Worm (Caenorhabditis elegans): Measurements from ENCODE around the gene chat-1.
A peak's percentile ranks its signal among the peaks of the same experiment; 100 is the strongest.

The chat-1 gene

ce11 chrIV:4434441-4435084 lies 12.6 kb upstream of the chat-1 start, which contains the start of the genes R08C7.8 and R08C7.4:
TSS of gene R08C7.8 (minus strand) at chrIV:4434541.
TSS of gene R08C7.4 (plus strand) at chrIV:4435034.
- TF ChIP-seq flt-1 (GFP tag; IDR thresholded peaks at IDR 0.05) (no peak), T22C8.4 (GFP tag; IDR thresholded peaks at IDR 0.05) (no peak), ref-1 (GFP tag; conservative IDR thresholded peaks at IDR 0.05) (no peak), klf-2 (GFP tag; conservative IDR thresholded peaks at IDR 0.05) (no peak), med-1 (GFP tag; optimal IDR thresholded peaks at IDR 0.05; ENCODE audit: insufficient read depth) (no peak), ztf-23 (GFP tag; IDR thresholded peaks at IDR 0.05) (no peak), ztf-29 (GFP tag; IDR thresholded peaks at IDR 0.05) (no peak), tab-1 (GFP tag; IDR thresholded peaks at IDR 0.05) (no peak), cog-1 (tag; optimal IDR thresholded peaks at IDR 0.05) (no peak)

ce11 chrIV:4437825-4438224 lies 9.3 kb upstream of the chat-1 start:
- TF ChIP-seq med-1 (GFP tag; optimal IDR thresholded peaks at IDR 0.05; ENCODE audit: insufficient read depth) (no peak), cog-1 (tag; optimal IDR thresholded peaks at IDR 0.05) (no peak), klf-2 (GFP tag; conservative IDR thresholded peaks at IDR 0.05) (no peak), ztf-23 (GFP tag; IDR thresholded peaks at IDR 0.05) (no peak), T22C8.4 (GFP tag; IDR thresholded peaks at IDR 0.05) (no peak), ref-1 (GFP tag; conservative IDR thresholded peaks at IDR 0.05) (no peak), flt-1 (GFP tag; IDR thresholded peaks at IDR 0.05) (no peak), ztf-29 (GFP tag; IDR thresholded peaks at IDR 0.05) (no peak), tab-1 (GFP tag; IDR thresholded peaks at IDR 0.05) (no peak)

- TF ChIP-seq T22C8.4 (GFP tag; IDR thresholded peaks at IDR 0.05) (no peak), ztf-23 (GFP tag; IDR thresholded peaks at IDR 0.05) (no peak), ref-1 (GFP tag; conservative IDR thresholded peaks at IDR 0.05) (no peak), tab-1 (GFP tag; IDR thresholded peaks at IDR 0.05) (no peak), med-1 (GFP tag; optimal IDR thresholded peaks at IDR 0.05; ENCODE audit: insufficient read depth) (no peak), flt-1 (GFP tag; IDR thresholded peaks at IDR 0.05) (no peak), klf-2 (GFP tag; conservative IDR thresholded peaks at IDR 0.05) (no peak), cog-1 (tag; optimal IDR thresholded peaks at IDR 0.05) (no peak)
Observed at ce11 chrIV:4439190-4439589, 7.9 kb upstream of the chat-1 start, which contains the start of gene fbxb-74. TSS of gene fbxb-74 (minus strand) at chrIV:4439290.

DNA sequence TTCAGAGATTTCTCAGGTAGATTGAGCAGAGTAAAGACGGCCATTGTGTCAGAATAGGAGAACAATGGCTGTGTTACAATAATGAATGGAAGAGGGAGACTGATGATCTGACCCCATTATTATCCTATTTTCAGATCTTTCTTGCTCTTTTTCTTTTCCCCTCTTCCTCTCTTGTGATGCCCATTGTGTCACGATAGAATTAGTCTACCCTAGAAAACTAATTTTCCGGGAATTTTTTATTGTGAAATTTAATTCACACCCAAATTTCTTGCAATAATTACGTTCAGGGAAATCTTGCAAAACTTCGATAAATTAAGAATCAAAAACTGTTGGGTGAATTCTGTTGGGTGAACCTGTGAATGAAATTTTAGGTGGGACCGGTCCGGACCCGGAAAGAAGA lies 6.1 kb upstream of the chat-1 start, which contains the start of gene fbxb-75:
Gene fbxb-75 (minus strand): TSS at position 101 of the 400 bp plus-strand sequence.
- TF ChIP-seq cog-1 (tag; optimal IDR thresholded peaks at IDR 0.05) (no peak), ztf-29 (GFP tag; IDR thresholded peaks at IDR 0.05) (no peak), ztf-23 (GFP tag; IDR thresholded peaks at IDR 0.05) (no peak), flt-1 (GFP tag; IDR thresholded peaks at IDR 0.05) (no peak), med-1 (GFP tag; optimal IDR thresholded peaks at IDR 0.05; ENCODE audit: insufficient read depth) (no peak), klf-2 (GFP tag; conservative IDR thresholded peaks at IDR 0.05) (no peak), T22C8.4 (GFP tag; IDR thresholded peaks at IDR 0.05) (no peak)

ce11 chrIV:4445711-4446290 lies 1.3 kb upstream of the chat-1 start, which contains the start of the genes wapl-1 and htz-1:
TSS of gene wapl-1 (minus strand) at chrIV:4445740.
TSS of gene htz-1 (plus strand) at chrIV:4446216.
- peak; percentile 80 for TF ChIP-seq flt-1 (GFP tag; IDR thresholded peaks at IDR 0.05)
- no peak for TF ChIP-seq klf-2 (GFP tag; conservative IDR thresholded peaks at IDR 0.05)
- 0 out of 2 replicates have a peak, but pooled peaks have one; percentile 54 for TF ChIP-seq ztf-23 (GFP tag; IDR thresholded peaks at IDR 0.05)
- TF ChIP-seq cog-1 (tag; optimal IDR thresholded peaks at IDR 0.05) = peak; percentile 32

DNA sequence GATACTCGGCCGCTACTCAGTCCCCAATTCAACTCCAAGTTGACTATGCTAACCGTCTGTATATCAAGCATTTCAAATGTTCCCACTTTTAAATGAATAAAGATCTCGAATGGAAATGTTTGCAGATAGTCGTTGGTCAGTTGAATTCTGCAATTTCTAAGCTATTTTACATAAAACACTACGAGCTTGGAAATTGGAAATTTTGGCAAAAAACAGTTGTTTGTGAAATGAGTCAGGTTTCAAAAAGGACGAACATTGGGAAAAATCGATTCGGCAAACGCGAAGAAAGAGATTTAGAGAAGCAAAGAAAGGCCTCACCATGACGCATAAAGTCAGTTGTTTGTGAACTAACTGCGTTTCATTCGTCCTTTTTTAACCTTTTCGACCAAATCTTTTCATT lies 247 bp upstream of the chat-1 start:
- TF ChIP-seq ref-1 (GFP tag; conservative IDR thresholded peaks at IDR 0.05) (no peak), ztf-23 (GFP tag; IDR thresholded peaks at IDR 0.05) (no peak), T22C8.4 (GFP tag; IDR thresholded peaks at IDR 0.05) (peak; percentile 82), tab-1 (GFP tag; IDR thresholded peaks at IDR 0.05) (no peak)

DNA sequence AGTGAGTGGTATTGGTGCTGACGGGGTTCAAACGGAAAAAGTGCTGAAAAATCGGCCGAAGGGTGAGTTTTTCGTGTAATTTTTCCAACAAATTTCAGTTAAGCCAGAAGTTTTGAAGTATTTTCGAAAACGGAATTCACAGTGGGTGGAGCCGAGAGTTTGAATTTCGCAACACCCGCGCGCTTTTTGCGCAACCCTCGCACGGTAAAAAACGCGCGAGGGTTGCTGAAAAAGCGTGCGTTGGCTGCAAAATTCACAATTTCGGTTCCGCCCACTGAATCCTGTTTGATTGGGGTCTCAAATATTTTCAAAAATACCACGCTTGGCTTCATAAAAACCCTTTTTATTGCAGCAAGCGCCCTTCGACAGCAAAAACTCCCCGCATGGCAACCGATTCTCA lies 236 bp downstream of the chat-1 start:
- TF ChIP-seq ref-1 (GFP tag; conservative IDR thresholded peaks at IDR 0.05) (no peak), cog-1 (tag; optimal IDR thresholded peaks at IDR 0.05) (no peak), flt-1 (GFP tag; IDR thresholded peaks at IDR 0.05) (no peak), med-1 (GFP tag; optimal IDR thresholded peaks at IDR 0.05; ENCODE audit: insufficient read depth) (no peak), tab-1 (GFP tag; IDR thresholded peaks at IDR 0.05) (no peak)

ce11 chrIV:4448343-4448742 lies 1.2 kb downstream of the chat-1 start:
- TF ChIP-seq ztf-29 (GFP tag; IDR thresholded peaks at IDR 0.05) = no peak
- TF ChIP-seq tab-1 (GFP tag; IDR thresholded peaks at IDR 0.05) = no peak
- TF ChIP-seq klf-2 (GFP tag; conservative IDR thresholded peaks at IDR 0.05) = no peak
- no peak for TF ChIP-seq T22C8.4 (GFP tag; IDR thresholded peaks at IDR 0.05)
- no peak for TF ChIP-seq flt-1 (GFP tag; IDR thresholded peaks at IDR 0.05)
- TF ChIP-seq ref-1 (GFP tag; conservative IDR thresholded peaks at IDR 0.05) = no peak
- TF ChIP-seq med-1 (GFP tag; optimal IDR thresholded peaks at IDR 0.05; ENCODE audit: insufficient read depth) = no peak
- no peak for TF ChIP-seq ztf-23 (GFP tag; IDR thresholded peaks at IDR 0.05)
- TF ChIP-seq cog-1 (tag; optimal IDR thresholded peaks at IDR 0.05) = no peak

- TF ChIP-seq ztf-29 (GFP tag; IDR thresholded peaks at IDR 0.05) (no peak), ref-1 (GFP tag; conservative IDR thresholded peaks at IDR 0.05) (no peak)
Observed at ce11 chrIV:4449439-4449838, 2.3 kb downstream of the chat-1 start, which contains the start of gene R08C7.12. TSS of gene R08C7.12 (plus strand) at chrIV:4449739.

DNA sequence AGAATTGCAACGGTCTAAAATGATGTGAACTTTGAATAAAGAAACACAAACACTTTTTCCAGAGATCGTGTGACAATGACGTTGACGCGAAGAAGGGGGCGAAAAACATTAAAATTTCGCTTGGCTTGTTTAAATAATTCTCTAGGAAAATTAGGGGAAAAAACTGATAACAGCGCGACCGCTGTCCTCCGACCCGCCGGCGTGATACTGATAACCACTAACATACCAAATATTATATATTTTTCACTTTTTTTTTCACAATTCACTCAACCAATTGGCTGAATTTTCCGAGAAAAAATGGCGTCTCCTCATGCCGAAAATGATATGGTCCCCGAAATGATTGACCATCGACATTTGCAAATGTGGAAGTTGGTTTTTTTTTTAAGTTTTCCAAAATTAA lies 2.7 kb downstream of the chat-1 start:
- no peak for TF ChIP-seq flt-1 (GFP tag; IDR thresholded peaks at IDR 0.05)
- no peak for TF ChIP-seq klf-2 (GFP tag; conservative IDR thresholded peaks at IDR 0.05)
- TF ChIP-seq ztf-29 (GFP tag; IDR thresholded peaks at IDR 0.05) = no peak
- no peak for TF ChIP-seq cog-1 (tag; optimal IDR thresholded peaks at IDR 0.05)
- TF ChIP-seq tab-1 (GFP tag; IDR thresholded peaks at IDR 0.05) = no peak
- TF ChIP-seq T22C8.4 (GFP tag; IDR thresholded peaks at IDR 0.05) = no peak
- no peak for TF ChIP-seq ztf-23 (GFP tag; IDR thresholded peaks at IDR 0.05)
- no peak for TF ChIP-seq ref-1 (GFP tag; conservative IDR thresholded peaks at IDR 0.05)
- TF ChIP-seq med-1 (GFP tag; optimal IDR thresholded peaks at IDR 0.05; ENCODE audit: insufficient read depth) = no peak
